Fruit fly (Drosophila melanogaster): ENCODE measurements around the gene Ac13E.

DNA sequence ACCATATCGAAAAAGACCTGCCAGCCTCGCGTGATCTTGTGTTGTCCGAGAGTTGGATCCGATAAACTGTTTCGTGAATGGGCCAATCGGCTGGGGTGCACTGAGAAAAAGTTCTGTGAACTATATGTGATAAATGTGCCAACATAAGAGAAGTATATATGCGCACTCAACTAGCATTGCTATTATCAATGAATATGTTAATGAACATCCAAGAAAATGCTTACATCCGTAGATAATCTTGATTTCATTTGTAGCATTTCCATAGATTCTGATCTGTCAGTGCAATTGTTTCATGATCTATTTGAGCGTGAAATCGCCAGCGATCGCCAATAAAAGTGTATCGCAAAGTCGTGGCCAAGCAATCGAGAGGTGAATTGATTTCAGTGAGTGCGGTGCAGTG is 47.2 kb upstream of the Ac13E start:
- no peak for TF ChIP-seq psq (optimal IDR thresholded peaks at IDR 0.05)
- no peak for TF ChIP-seq pan (optimal IDR thresholded peaks at IDR 0.05)
- no peak for TF ChIP-seq usp (GFP tag; optimal IDR thresholded peaks at IDR 0.05)
- no peak for TF ChIP-seq Dll (optimal IDR thresholded peaks at IDR 0.05)
- no peak for TF ChIP-seq CG8478 (optimal IDR thresholded peaks at IDR 0.05)
- no peak for TF ChIP-seq EcR (GFP tag; optimal IDR thresholded peaks at IDR 0.05)
